Fruit fly (Drosophila melanogaster) whole organism, adult: ENCODE results near the gene Psf3.

ENCODE experiments used
- CG33017 ChIP-seq: fragments of 200-800 bp; sonication (Bioruptor generic); optimal IDR thresholded peaks from 2 replicates; lab custom pipeline; 2018; ENCODE audit warnings: missing biosample characterization, mild to moderate bottlenecking, missing genetic modification characterization, moderate library complexity
- Crg-1 ChIP-seq: fragments of 200-800 bp; sonication (Bioruptor generic); optimal IDR thresholded peaks from 2 replicates; lab custom pipeline; 2016; ENCODE audit warnings: missing biosample characterization, missing genetic modification characterization
- kay ChIP-seq: fragments of 200-800 bp; sonication (Bioruptor generic); peaks from one replicate; lab custom pipeline; 2016; ENCODE audit warnings: missing biosample characterization, missing genetic modification characterization, borderline replicate concordance

DNA sequence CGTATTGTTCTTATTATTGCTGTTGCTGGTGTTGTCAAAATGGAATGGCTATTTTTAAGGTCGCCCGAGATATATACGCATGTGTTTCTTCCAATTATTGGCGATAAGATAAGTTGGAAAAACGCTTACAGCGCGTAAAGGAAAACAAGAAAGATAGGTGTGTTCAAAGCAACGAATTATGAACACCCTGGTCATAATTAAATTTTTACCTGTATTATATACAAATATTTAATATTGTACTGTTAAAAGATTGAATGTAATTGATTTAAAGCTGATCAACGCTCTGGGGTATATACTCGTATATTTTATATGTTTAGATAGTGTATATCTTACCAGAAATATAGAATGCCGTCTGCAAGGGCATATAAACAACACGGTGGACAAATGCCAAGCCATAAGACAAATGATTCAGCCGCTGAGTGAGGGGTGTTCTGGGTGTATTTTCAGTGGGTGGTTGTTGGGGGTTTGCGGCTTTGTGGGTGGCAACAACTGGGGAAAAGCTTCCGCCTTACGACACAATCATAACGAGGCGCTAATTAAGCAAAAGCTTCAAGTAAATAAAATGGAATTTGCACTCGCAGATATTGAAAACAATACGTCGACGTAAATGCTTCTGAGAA lies 12.0 kb upstream of the Psf3 start:
- no peak for TF ChIP-seq Crg-1 (GFP tag; lab: Kevin White, UChicago)
- peak; percentile 67 for TF ChIP-seq kay (GFP tag; lab: Kevin White, UChicago)
- TF ChIP-seq CG33017 (tag; lab: Kevin White, UChicago) = no peak
